Worm (Caenorhabditis elegans) whole organism, L4 larva: ENCODE results near the gene K08B12.1.
A peak's percentile ranks its signal among the peaks of the same experiment; 100 is the strongest.

Source experiments
- F37D6.2 ChIP-seq: sonication (generic microtip); optimal IDR thresholded peaks from 2 replicates; lab custom pipeline; 2016; ENCODE audit warnings: mild to moderate bottlenecking, missing genetic modification characterization, missing compliant biosample characterization
- F44E2.7 ChIP-seq: fragments of 200-800 bp; sonication (Bioruptor generic); IDR thresholded peaks from 2 replicates; pipeline ENCODE4 v2.1.2; 2022; ENCODE audit warnings: missing genetic modification characterization, missing compliant biosample characterization
- Y105C5A.15 ChIP-seq: fragments of 200-800 bp; sonication (Bioruptor generic); IDR thresholded peaks from 2 replicates; pipeline ENCODE4 v1.3.6; 2022; ENCODE audit warnings: missing genetic modification characterization, missing compliant biosample characterization
- Y48G9A.11 ChIP-seq: fragments of 200-800 bp; sonication (Bioruptor generic); IDR thresholded peaks from 2 replicates; pipeline ENCODE4 v1.3.6; 2022; ENCODE audit warnings: missing genetic modification reagents, missing genetic modification characterization, missing compliant biosample characterization
- Y5F2A.4 ChIP-seq: fragments of 200-800 bp; sonication (Bioruptor generic); optimal IDR thresholded peaks from 2 replicates; lab custom pipeline; 2018; ENCODE audit warnings: mild to moderate bottlenecking, missing genetic modification characterization, missing compliant biosample characterization
- ZK337.2 ChIP-seq: fragments of 200-800 bp; sonication (Bioruptor generic); IDR thresholded peaks from 2 replicates; pipeline ENCODE4 v1.3.6; 2022; ENCODE audit warnings: missing genetic modification reagents, missing genetic modification characterization, missing compliant biosample characterization
- ZK546.5 ChIP-seq, 2 experiments: sonication (generic microtip); optimal IDR thresholded peaks; 2 replicates each; lab custom pipeline; 2017; ENCODE audit warnings: missing biosample characterization in 2 of 2, missing genetic modification characterization in 2 of 2
- aha-1 ChIP-seq: fragments of 150-350 bp; peaks from one replicate; lab custom pipeline; 2014; ENCODE audit warnings: missing biosample characterization, missing genetic modification characterization
- ama-1 ChIP-seq: fragments of 150-350 bp; optimal IDR thresholded peaks from 2 replicates; lab custom pipeline; 2014; ENCODE audit warnings: inconsistent platforms, mixed read lengths
- attf-4 ChIP-seq: sonication (generic microtip); optimal IDR thresholded peaks from 3 replicates; lab custom pipeline; 2017; ENCODE audit warnings: missing biosample characterization, missing genetic modification characterization
- ceh-20 ChIP-seq: fragments of 200-800 bp; sonication (Bioruptor generic); IDR thresholded peaks from 2 replicates; pipeline ENCODE4 v1.3.6; 2022; ENCODE audit warnings: missing genetic modification reagents, missing genetic modification characterization, missing compliant biosample characterization
- ceh-32 ChIP-seq: sonication (generic microtip); optimal IDR thresholded peaks from 2 replicates; lab custom pipeline; 2016; ENCODE audit warnings: mild to moderate bottlenecking, missing genetic modification characterization, missing compliant biosample characterization; ENCODE audit not compliant: poor library complexity
- ceh-44 ChIP-seq: fragments of 200-800 bp; sonication (Bioruptor generic); IDR thresholded peaks from 2 replicates; pipeline ENCODE4 v1.3.6; 2022; ENCODE audit warnings: missing genetic modification reagents, missing genetic modification characterization, missing compliant biosample characterization
- ceh-82 ChIP-seq: sonication (generic microtip); optimal IDR thresholded peaks from 2 replicates; lab custom pipeline; 2017; ENCODE audit warnings: missing biosample characterization, missing genetic modification characterization
- cey-2 ChIP-seq: sonication (generic microtip); optimal IDR thresholded peaks from 3 replicates; lab custom pipeline; 2017; ENCODE audit warnings: missing genetic modification characterization, mild to moderate bottlenecking, missing compliant biosample characterization, antibody characterized with exemption, borderline replicate concordance; ENCODE audit not compliant: insufficient read depth
- daf-16 ChIP-seq, 3 experiments: sonication (generic microtip); optimal IDR thresholded peaks; 2 replicates each; lab custom pipeline; 2016 to 2017; ENCODE audit warnings: missing genetic modification characterization in 3 of 3, missing genetic modification reagents in 3 of 3, mild to moderate bottlenecking in 2 of 3, missing compliant biosample characterization in 2 of 3, missing biosample characterization in 1 of 3, moderate library complexity in 1 of 3
- daf-19 ChIP-seq: fragments of 200-800 bp; sonication (Bioruptor generic); conservative IDR thresholded peaks from 2 replicates; pipeline ENCODE4 v1.3.6; 2022; ENCODE audit warnings: missing genetic modification characterization, missing compliant biosample characterization
- dmd-6 ChIP-seq: fragments of 200-800 bp; sonication (Bioruptor generic); IDR thresholded peaks from 2 replicates; pipeline ENCODE4 v1.3.6; 2022; ENCODE audit warnings: missing genetic modification reagents, missing genetic modification characterization, missing compliant biosample characterization
- dmd-9 ChIP-seq: fragments of 200-800 bp; sonication (Bioruptor generic); IDR thresholded peaks from 2 replicates; pipeline ENCODE4 v1.3.6; 2022; ENCODE audit warnings: missing genetic modification reagents, missing genetic modification characterization, missing compliant biosample characterization
- duxl-1 ChIP-seq: sonication (generic microtip); optimal IDR thresholded peaks from 2 replicates; lab custom pipeline; 2016; ENCODE audit warnings: mild to moderate bottlenecking, missing genetic modification characterization, moderate library complexity, missing compliant biosample characterization; ENCODE audit not compliant: poor library complexity
- dve-1 ChIP-seq: sonication (generic microtip); optimal IDR thresholded peaks from 2 replicates; lab custom pipeline; 2017; ENCODE audit warnings: antibody characterized with exemption, mild to moderate bottlenecking, missing genetic modification characterization, missing compliant biosample characterization; ENCODE audit not compliant: insufficient read depth
- egl-43 ChIP-seq: fragments of 200-800 bp; sonication (Bioruptor generic); IDR thresholded peaks from 2 replicates; pipeline ENCODE4 v1.3.6; 2022; ENCODE audit warnings: missing genetic modification reagents, missing genetic modification characterization, missing compliant biosample characterization
- fos-1 ChIP-seq: fragments of 150-350 bp; optimal IDR thresholded peaks from 2 replicates; lab custom pipeline; 2014; ENCODE audit warnings: missing biosample characterization, missing genetic modification characterization
- hif-1 ChIP-seq, 2 experiments: sonication (generic microtip); optimal IDR thresholded peaks; 2 replicates each; lab custom pipeline; 2016 to 2017; ENCODE audit warnings: missing compliant biosample characterization in 2 of 2, missing genetic modification characterization in 2 of 2, missing genetic modification reagents in 2 of 2, missing genotype in 2 of 2, mild to moderate bottlenecking in 1 of 2
- lin-1 ChIP-seq: fragments of 200-800 bp; sonication (Bioruptor generic); IDR thresholded peaks from 2 replicates; pipeline ENCODE4 v1.3.6; 2022; ENCODE audit warnings: missing genetic modification reagents, missing genetic modification characterization, missing compliant biosample characterization
- mdl-1 ChIP-seq, 2 experiments: fragments of 150-350 bp in 1 of 2; sonication (generic microtip) in 1 of 2; optimal IDR thresholded peaks; 2 replicates each; lab custom pipeline; 2014 to 2017; ENCODE audit warnings: missing biosample characterization in 2 of 2, missing genetic modification characterization in 2 of 2
- mep-1 ChIP-seq: fragments of 150-350 bp; sonication (generic microtip); optimal IDR thresholded peaks from 3 replicates; lab custom pipeline; 2014; ENCODE audit warnings: missing biosample characterization, missing genetic modification characterization
- mxl-2 ChIP-seq: fragments of 200-800 bp; sonication (Bioruptor generic); conservative IDR thresholded peaks from 2 replicates; pipeline ENCODE4 v1.3.6; 2022; ENCODE audit warnings: missing genetic modification reagents, missing genetic modification characterization, missing compliant biosample characterization
- nhr-102 ChIP-seq: sonication (generic microtip); optimal IDR thresholded peaks from 2 replicates; lab custom pipeline; 2016; ENCODE audit warnings: mild to moderate bottlenecking, missing genetic modification characterization, moderate library complexity, missing compliant biosample characterization
- nhr-11 ChIP-seq: fragments of 150-350 bp; optimal IDR thresholded peaks from 2 replicates; lab custom pipeline; 2014; ENCODE audit warnings: missing biosample characterization, missing genetic modification characterization
- nhr-237 ChIP-seq: sonication (generic microtip); optimal IDR thresholded peaks from 2 replicates; lab custom pipeline; 2017; ENCODE audit warnings: missing biosample characterization, missing genetic modification characterization
- nhr-28 ChIP-seq: fragments of 150-350 bp; optimal IDR thresholded peaks from 2 replicates; lab custom pipeline; 2014; ENCODE audit warnings: missing biosample characterization, missing genetic modification characterization
- nhr-41 ChIP-seq: fragments of 200-800 bp; sonication (Bioruptor generic); IDR thresholded peaks from 2 replicates; pipeline ENCODE4 v1.3.6; 2022; ENCODE audit warnings: missing genetic modification reagents, missing genetic modification characterization, missing compliant biosample characterization
- nhr-42 ChIP-seq: fragments of 200-800 bp; sonication (Bioruptor generic); IDR thresholded peaks from 2 replicates; pipeline ENCODE4 v1.3.6; 2022; ENCODE audit warnings: missing genetic modification characterization, missing compliant biosample characterization
- nhr-48 ChIP-seq: sonication (generic microtip); optimal IDR thresholded peaks from 2 replicates; lab custom pipeline; 2016; ENCODE audit warnings: mild to moderate bottlenecking, missing genetic modification characterization, missing compliant biosample characterization
- nhr-76 ChIP-seq: fragments of 150-350 bp; optimal IDR thresholded peaks from 2 replicates; lab custom pipeline; 2014; ENCODE audit warnings: missing biosample characterization, missing genetic modification characterization
- nhr-77 ChIP-seq: fragments of 150-350 bp; optimal IDR thresholded peaks from 2 replicates; lab custom pipeline; 2014; ENCODE audit warnings: missing biosample characterization, missing genetic modification characterization
- php-3 ChIP-seq: fragments of 200-800 bp; sonication (Bioruptor generic); IDR thresholded peaks from 2 replicates; pipeline ENCODE4 v1.3.6; 2022; ENCODE audit warnings: missing genetic modification reagents, missing genetic modification characterization, missing compliant biosample characterization
- rbr-2 ChIP-seq: sonication (generic microtip); optimal IDR thresholded peaks from 2 replicates; lab custom pipeline; 2016; ENCODE audit warnings: missing genotype, missing genetic modification characterization, missing compliant biosample characterization
- sdz-12 ChIP-seq: fragments of 200-800 bp; sonication (Bioruptor generic); optimal IDR thresholded peaks from 2 replicates; lab custom pipeline; 2018; ENCODE audit warnings: mild to moderate bottlenecking, missing genetic modification characterization, missing compliant biosample characterization
- skn-1 ChIP-seq: fragments of 150-350 bp; optimal IDR thresholded peaks from 2 replicates; lab custom pipeline; 2014; ENCODE audit warnings: missing biosample characterization, missing genetic modification characterization
- snpc-1.2 ChIP-seq: fragments of 200-800 bp; sonication (Bioruptor generic); IDR thresholded peaks from 2 replicates; pipeline ENCODE4 v1.3.6; 2022; ENCODE audit warnings: missing genetic modification reagents, missing genetic modification characterization, missing compliant biosample characterization
- spr-1 ChIP-seq: sonication (generic microtip); optimal IDR thresholded peaks from 2 replicates; lab custom pipeline; 2016; ENCODE audit warnings: mild to moderate bottlenecking, missing genetic modification characterization, missing compliant biosample characterization
- tag-97 ChIP-seq: fragments of 200-800 bp; sonication (Bioruptor generic); IDR thresholded peaks from 2 replicates; pipeline ENCODE4 v1.3.6; 2022; ENCODE audit warnings: missing genetic modification characterization, missing compliant biosample characterization
- tra-1 ChIP-seq: fragments of 200-800 bp; sonication (Bioruptor generic); IDR thresholded peaks from 2 replicates; pipeline ENCODE4 v1.3.6; 2022; ENCODE audit warnings: missing genetic modification reagents, missing genetic modification characterization, missing compliant biosample characterization
- unc-62 ChIP-seq, 3 experiments: fragments of 150-350 bp in 1 of 3; sonication (generic microtip); optimal IDR thresholded peaks in 2 of 3; peaks in 1 of 3; 1 replicate in 1 of 3; 2 replicates in 2 of 3; lab custom pipeline; 2014 to 2017; ENCODE audit warnings: missing biosample characterization in 3 of 3, missing genetic modification characterization in 3 of 3, missing genetic modification reagents in 3 of 3, missing genotype in 1 of 3
- vab-7 ChIP-seq: fragments of 200-800 bp; sonication (Bioruptor generic); IDR thresholded peaks from 2 replicates; pipeline ENCODE4 v1.3.6; 2022; ENCODE audit warnings: missing genetic modification reagents, missing genetic modification characterization, missing compliant biosample characterization
- zip-2 ChIP-seq: fragments of 150-350 bp; optimal IDR thresholded peaks from 2 replicates; lab custom pipeline; 2014; ENCODE audit warnings: missing biosample characterization, missing genetic modification characterization
- ztf-11 ChIP-seq: fragments of 150-350 bp; optimal IDR thresholded peaks from 2 replicates; lab custom pipeline; 2014; ENCODE audit warnings: missing biosample characterization, missing genetic modification characterization

K08B12.1 gene

ce11 chrV:6224494-6224959 lies 34.6 kb upstream of the K08B12.1 start (continued):
- no peak for TF ChIP-seq ceh-82 (tag; lab: Kevin White, UChicago)
- TF ChIP-seq mdl-1 (tag; optimal IDR thresholded peaks at IDR 0.05; lab: Kevin White, UChicago), result peak; percentile 92 to 98
- no peak for TF ChIP-seq Y5F2A.4 (GFP tag; lab: Kevin White, UChicago)
- TF ChIP-seq ama-1, result peak; percentile 97
- TF ChIP-seq aha-1, result peak; percentile 36
- peak; percentile 34; the same call in 1 of the 2 replicates for TF ChIP-seq Y105C5A.15 (GFP tag; lab: Robert Waterston, UW)
- no peak for TF ChIP-seq lin-1 (GFP tag; lab: Robert Waterston, UW)
- TF ChIP-seq nhr-11 (tag; lab: Kevin White, UChicago), result peak; percentile 91
- no peak for TF ChIP-seq sdz-12 (GFP tag; lab: Kevin White, UChicago)
- TF ChIP-seq Y48G9A.11 (GFP tag; lab: Robert Waterston, UW), result no peak
- peak; percentile 67 for TF ChIP-seq duxl-1
- peak; percentile 48; the same call in 1 of the 2 replicates for TF ChIP-seq mxl-2
- peak; percentile 88 for TF ChIP-seq F37D6.2
- 0 out of 2 replicates have a peak, but pooled peaks have one; percentile 68 for TF ChIP-seq nhr-42 (GFP tag; lab: Robert Waterston, UW)
- TF ChIP-seq dmd-6, result peak; percentile 98
- peak; percentile 95; the same call in 1 of the 2 replicates for TF ChIP-seq ceh-20 (GFP tag; lab: Robert Waterston, UW)
- TF ChIP-seq rbr-2, result peak; percentile 94
- peak; percentile 92 for TF ChIP-seq nhr-102 (tag; lab: Kevin White, UChicago)
- TF ChIP-seq dve-1 (tag; lab: Kevin White, UChicago), result peak; percentile 98
- peak; percentile 66 for TF ChIP-seq vab-7 (GFP tag; lab: Robert Waterston, UW)
- TF ChIP-seq attf-4 (tag; lab: Kevin White, UChicago), result no peak
- peak; percentile 21 for TF ChIP-seq nhr-76
- peak; percentile 92 for TF ChIP-seq daf-19 (GFP tag; lab: Robert Waterston, UW)
- TF ChIP-seq skn-1 (tag; lab: Kevin White, UChicago), result peak; percentile 60
- TF ChIP-seq daf-16 (GFP tag; optimal IDR thresholded peaks at IDR 0.05; lab: Kevin White, UChicago), result peak; percentile 47 to 65
- peak; percentile 94 for TF ChIP-seq daf-16 (tag; optimal IDR thresholded peaks at IDR 0.05; lab: Kevin White, UChicago)
- no peak for TF ChIP-seq nhr-41
- no peak for TF ChIP-seq ztf-11 (tag; lab: Kevin White, UChicago)
- peak; percentile 73 for TF ChIP-seq spr-1
- peak; percentile 78 for TF ChIP-seq ceh-32 (tag; lab: Kevin White, UChicago)
- peak; percentile 96 for TF ChIP-seq nhr-77
- peak; percentile 94 for TF ChIP-seq tra-1 (GFP tag; lab: Robert Waterston, UW)
- peak; percentile 86 for TF ChIP-seq nhr-28 (tag; lab: Kevin White, UChicago)
- peak in 1 of 2 experiments; percentile 11 for TF ChIP-seq ZK546.5 (tag; optimal IDR thresholded peaks at IDR 0.05; lab: Kevin White, UChicago)
- TF ChIP-seq snpc-1.2, result no peak
- TF ChIP-seq nhr-237, result peak; percentile 61
- TF ChIP-seq unc-62 (GFP tag; optimal IDR thresholded peaks at IDR 0.05 in 1 of 2; lab: Kevin White, UChicago), result peak in 1 of 2 experiments; percentile 99
- no peak for TF ChIP-seq unc-62 (tag; optimal IDR thresholded peaks at IDR 0.05; lab: Kevin White, UChicago)
- TF ChIP-seq egl-43, result peak; percentile 92
- peak; percentile 79 for TF ChIP-seq zip-2 (tag; lab: Kevin White, UChicago)
- TF ChIP-seq F44E2.7 (GFP tag; lab: Robert Waterston, UW), result 0 out of 2 replicates have a peak, but pooled peaks have one; percentile 9
- TF ChIP-seq tag-97 (GFP tag; lab: Robert Waterston, UW), result no peak
- TF ChIP-seq dmd-9 (GFP tag; lab: Robert Waterston, UW), result 0 out of 2 replicates have a peak, but pooled peaks have one; percentile 22
- TF ChIP-seq cey-2 (tag; lab: Kevin White, UChicago), result peak; percentile 81
- TF ChIP-seq ZK337.2 (GFP tag; lab: Robert Waterston, UW), result no peak
- TF ChIP-seq php-3 (GFP tag; lab: Robert Waterston, UW), result no peak; the same call in 1 of the 2 replicates
- TF ChIP-seq hif-1 (tag; optimal IDR thresholded peaks at IDR 0.05; lab: Kevin White, UChicago), result peak; percentile 74 to 90
- peak; percentile 98 for TF ChIP-seq mep-1 (tag; lab: Kevin White, UChicago)
- TF ChIP-seq fos-1 (tag; lab: Kevin White, UChicago), result no peak
- TF ChIP-seq nhr-48 (tag; lab: Kevin White, UChicago), result peak; percentile 95
- 0 out of 2 replicates have a peak, but pooled peaks have one; percentile 36 for TF ChIP-seq ceh-44 (GFP tag; lab: Robert Waterston, UW)
